Fruit fly (Drosophila melanogaster) whole organism, embryonic: Measurements from ENCODE around the gene RpS9.

Experiments used
- ATbp ChIP-seq: fragments of 200-800 bp; sonication (Bioruptor generic); optimal IDR thresholded peaks from 2 replicates; lab custom pipeline; 2017; ENCODE audit warnings: missing biosample characterization, mild to moderate bottlenecking, missing genetic modification characterization, missing genetic modification reagents
- Abd-B ChIP-seq: fragments of 200-800 bp; sonication (Bioruptor generic); optimal IDR thresholded peaks from 2 replicates; lab custom pipeline; 2018; ENCODE audit warnings: missing biosample characterization, mild to moderate bottlenecking, missing genetic modification characterization, moderate library complexity
- Blimp-1 ChIP-seq: fragments of 200-800 bp; sonication (Bioruptor generic); optimal IDR thresholded peaks from 3 replicates; lab custom pipeline; 2018; ENCODE audit warnings: missing biosample characterization, missing genetic modification characterization, mild to moderate bottlenecking, moderate library complexity, missing genetic modification reagents
- CG10366 ChIP-seq: fragments of 200-800 bp; sonication (Bioruptor generic); IDR thresholded peaks from 2 replicates; pipeline ENCODE4 v1.3.6; 2022; ENCODE audit warnings: missing biosample characterization, missing genetic modification characterization
- CG10462 ChIP-seq: fragments of 200-800 bp; sonication (Bioruptor generic); optimal IDR thresholded peaks from 2 replicates; lab custom pipeline; 2016; ENCODE audit warnings: missing biosample characterization, missing genetic modification characterization
- CG11695 ChIP-seq: fragments of 200-800 bp; sonication (Bioruptor generic); IDR thresholded peaks from 3 replicates; pipeline ENCODE4 v1.3.6; 2022; ENCODE audit warnings: missing biosample characterization, missing genetic modification characterization
- CG12071 ChIP-seq: fragments of 200-800 bp; sonication (Bioruptor generic); optimal IDR thresholded peaks from 3 replicates; lab custom pipeline; 2018; ENCODE audit warnings: missing biosample characterization, mild to moderate bottlenecking, missing genetic modification characterization
- CG12236 ChIP-seq: fragments of 200-800 bp; sonication (Bioruptor generic); optimal IDR thresholded peaks from 2 replicates; lab custom pipeline; 2016; ENCODE audit warnings: missing biosample characterization, missing genetic modification characterization
- CG14965 ChIP-seq: fragments of 200-800 bp; sonication (Bioruptor generic); optimal IDR thresholded peaks from 2 replicates; lab custom pipeline; 2016; ENCODE audit warnings: missing biosample characterization, missing genetic modification characterization, borderline replicate concordance
- CG17802 ChIP-seq: fragments of 200-800 bp; sonication (Bioruptor generic); optimal IDR thresholded peaks from 2 replicates; lab custom pipeline; 2018; ENCODE audit warnings: missing biosample characterization, mild to moderate bottlenecking, missing genetic modification characterization, moderate library complexity
- CG2116 ChIP-seq: fragments of 200-800 bp; sonication (Bioruptor generic); optimal IDR thresholded peaks from 3 replicates; lab custom pipeline; 2018; ENCODE audit warnings: missing biosample characterization, mild to moderate bottlenecking, missing genetic modification characterization
- CG31441 ChIP-seq: fragments of 200-800 bp; sonication (Bioruptor generic); IDR thresholded peaks from 2 replicates; pipeline ENCODE4 v1.3.6; 2022; ENCODE audit warnings: missing biosample characterization, missing genetic modification characterization
- CG3995 ChIP-seq: fragments of 200-800 bp; sonication (Bioruptor generic); optimal IDR thresholded peaks from 3 replicates; lab custom pipeline; 2016; ENCODE audit warnings: missing biosample characterization, missing genetic modification characterization
- CG42726 ChIP-seq: fragments of 200-800 bp; sonication (Bioruptor generic); IDR thresholded peaks from 2 replicates; pipeline ENCODE4 v1.3.6; 2022; ENCODE audit warnings: missing biosample characterization, missing genetic modification characterization; ENCODE audit not compliant: partially characterized antibody
- CG4282 ChIP-seq: fragments of 200-800 bp; sonication (Bioruptor generic); optimal IDR thresholded peaks from 2 replicates; lab custom pipeline; 2016; ENCODE audit warnings: missing biosample characterization, missing genetic modification characterization
- CG6813 ChIP-seq: fragments of 200-800 bp; sonication (Bioruptor generic); optimal IDR thresholded peaks from 2 replicates; lab custom pipeline; 2017; ENCODE audit warnings: missing biosample characterization, missing genetic modification characterization, mild to moderate bottlenecking, moderate library complexity, missing genetic modification reagents
- CG7556 ChIP-seq: fragments of 200-800 bp; sonication (Bioruptor generic); optimal IDR thresholded peaks from 2 replicates; lab custom pipeline; 2017; ENCODE audit warnings: missing biosample characterization, mild to moderate bottlenecking, missing genetic modification characterization
- CG8359 ChIP-seq: fragments of 200-800 bp; sonication (Bioruptor generic); optimal IDR thresholded peaks from 2 replicates; lab custom pipeline; 2017; ENCODE audit warnings: missing biosample characterization, mild to moderate bottlenecking, missing genetic modification characterization, borderline replicate concordance
- CG9215 ChIP-seq: fragments of 200-800 bp; sonication (Bioruptor generic); IDR thresholded peaks from 2 replicates; pipeline ENCODE4 v1.3.6; 2022; ENCODE audit warnings: missing biosample characterization, missing genetic modification characterization
- CG9437 ChIP-seq: fragments of 200-800 bp; sonication (Bioruptor generic); optimal IDR thresholded peaks from 2 replicates; lab custom pipeline; 2018; ENCODE audit warnings: missing biosample characterization, mild to moderate bottlenecking, missing genetic modification characterization
- Camta ChIP-seq: fragments of 200-800 bp; sonication (Bioruptor generic); optimal IDR thresholded peaks from 2 replicates; lab custom pipeline; 2016; ENCODE audit warnings: missing biosample characterization, missing genetic modification characterization
- Dad ChIP-seq: fragments of 200-800 bp; sonication (Bioruptor generic); optimal IDR thresholded peaks from 3 replicates; lab custom pipeline; 2016; ENCODE audit warnings: missing biosample characterization, missing genetic modification characterization
- Dbx ChIP-seq: fragments of 200-800 bp; sonication (Bioruptor generic); IDR thresholded peaks from 3 replicates; pipeline ENCODE4 v1.3.6; 2022; ENCODE audit warnings: missing biosample characterization, missing genetic modification characterization
- Dip3 ChIP-seq: fragments of 200-800 bp; sonication (Bioruptor generic); optimal IDR thresholded peaks from 3 replicates; lab custom pipeline; 2016; ENCODE audit warnings: missing biosample characterization, missing genetic modification characterization
- Dp ChIP-seq: fragments of 200-800 bp; sonication (Bioruptor generic); optimal IDR thresholded peaks from 2 replicates; lab custom pipeline; 2018; ENCODE audit warnings: missing biosample characterization, mild to moderate bottlenecking, missing genetic modification characterization, moderate library complexity
- Fer3 ChIP-seq: fragments of 200-800 bp; sonication (Bioruptor generic); optimal IDR thresholded peaks from 2 replicates; lab custom pipeline; 2018; ENCODE audit warnings: missing biosample characterization, mild to moderate bottlenecking, missing genetic modification characterization, moderate library complexity
- H2.0 ChIP-seq: fragments of 200-800 bp; sonication (Bioruptor generic); IDR thresholded peaks from 2 replicates; pipeline ENCODE4 v1.3.6; 2022; ENCODE audit warnings: missing biosample characterization, missing genetic modification characterization
- Hand ChIP-seq: fragments of 200-800 bp; sonication (Bioruptor generic); optimal IDR thresholded peaks from 2 replicates; lab custom pipeline; 2017; ENCODE audit warnings: mild to moderate bottlenecking, missing biosample characterization, missing genetic modification reagents, missing genetic modification characterization
- Kr ChIP-seq: fragments of 200-800 bp; sonication (Bioruptor generic); optimal IDR thresholded peaks from 2 replicates; lab custom pipeline; 2017; ENCODE audit warnings: missing biosample characterization, mild to moderate bottlenecking, missing genetic modification characterization
- Lhr ChIP-seq: fragments of 200-800 bp; sonication (Bioruptor generic); optimal IDR thresholded peaks from 3 replicates; lab custom pipeline; 2017; ENCODE audit warnings: mild to moderate bottlenecking, missing biosample characterization, missing genetic modification reagents, missing genetic modification characterization
- MESR4 ChIP-seq: fragments of 200-800 bp; sonication (Bioruptor generic); optimal IDR thresholded peaks from 2 replicates; lab custom pipeline; 2018; ENCODE audit warnings: missing biosample characterization, mild to moderate bottlenecking, missing genetic modification characterization, moderate library complexity
- Mad ChIP-seq: fragments of 200-800 bp; sonication (Bioruptor generic); optimal IDR thresholded peaks from 2 replicates; lab custom pipeline; 2016; ENCODE audit warnings: missing biosample characterization, missing genetic modification characterization
- Pdp1 ChIP-seq, 2 experiments: fragments of 200-800 bp; sonication (Bioruptor generic); optimal IDR thresholded peaks; 3 replicates each; lab custom pipeline; 2016; ENCODE audit warnings: missing biosample characterization in 2 of 2, missing genetic modification characterization in 2 of 2, mild to moderate bottlenecking in 1 of 2, moderate library complexity in 1 of 2
- Taf1 ChIP-seq: fragments of 200-800 bp; sonication (Bioruptor generic); IDR thresholded peaks from 2 replicates; pipeline ENCODE4 v1.3.6; 2022; ENCODE audit warnings: missing biosample characterization, missing genetic modification characterization
- Trl ChIP-seq, 3 experiments: fragments of >200 bp in 2 of 3; fragments of 200-800 bp in 1 of 3; sonication (Bioruptor generic) in 1 of 3; optimal IDR thresholded peaks; 2 replicates in 1 of 3; 3 replicates in 2 of 3; lab custom pipeline; 2016 to 2017; ENCODE audit warnings: missing biosample characterization in 1 of 3, missing genetic modification characterization in 1 of 3
- ab ChIP-seq: fragments of 200-800 bp; sonication (Bioruptor generic); optimal IDR thresholded peaks from 2 replicates; lab custom pipeline; 2016; ENCODE audit warnings: missing biosample characterization, missing genetic modification characterization
- br ChIP-seq: fragments of >200 bp; optimal IDR thresholded peaks from 2 replicates; lab custom pipeline; 2017
- gfzf ChIP-seq: fragments of 200-800 bp; sonication (Bioruptor generic); optimal IDR thresholded peaks from 2 replicates; lab custom pipeline; 2016; ENCODE audit warnings: missing biosample characterization, mild to moderate bottlenecking, missing genetic modification characterization, moderate library complexity
- gro ChIP-seq: fragments of 200-800 bp; sonication (Bioruptor generic); optimal IDR thresholded peaks from 2 replicates; lab custom pipeline; 2016; ENCODE audit warnings: missing biosample characterization, missing genetic modification characterization
- h ChIP-seq: fragments of >200 bp; optimal IDR thresholded peaks from 2 replicates; lab custom pipeline; 2017
- mirr ChIP-seq: fragments of 200-800 bp; sonication (Bioruptor generic); optimal IDR thresholded peaks from 3 replicates; lab custom pipeline; 2018; ENCODE audit warnings: missing biosample characterization, mild to moderate bottlenecking, missing genetic modification characterization
- mld ChIP-seq: fragments of 200-800 bp; sonication (Bioruptor generic); IDR thresholded peaks from 3 replicates; pipeline ENCODE4 v1.3.6; 2022; ENCODE audit warnings: missing biosample characterization, missing genetic modification characterization; ENCODE audit not compliant: partially characterized antibody
- nerfin-1 ChIP-seq: fragments of 200-800 bp; sonication (Bioruptor generic); optimal IDR thresholded peaks from 3 replicates; lab custom pipeline; 2019; ENCODE audit warnings: missing biosample characterization, mild to moderate bottlenecking, missing genetic modification characterization, moderate library complexity
- pum ChIP-seq: fragments of 200-800 bp; sonication (Bioruptor generic); optimal IDR thresholded peaks from 2 replicates; lab custom pipeline; 2016; ENCODE audit warnings: missing biosample characterization, missing genetic modification characterization
- scrt ChIP-seq: fragments of 200-800 bp; sonication (Bioruptor generic); optimal IDR thresholded peaks from 2 replicates; lab custom pipeline; 2018; ENCODE audit warnings: missing biosample characterization, mild to moderate bottlenecking, missing genetic modification characterization, moderate library complexity
- sens-2 ChIP-seq: fragments of 200-800 bp; sonication (Bioruptor generic); IDR thresholded peaks from 2 replicates; pipeline ENCODE4 v1.3.6; 2022; ENCODE audit warnings: missing biosample characterization, missing genetic modification characterization
- unc-4 ChIP-seq: fragments of 200-800 bp; sonication (Bioruptor generic); IDR thresholded peaks from 2 replicates; pipeline ENCODE4 v1.3.6; 2022; ENCODE audit warnings: missing biosample characterization, missing genetic modification characterization; ENCODE audit not compliant: partially characterized antibody
- usp ChIP-seq: fragments of >200 bp; optimal IDR thresholded peaks from 2 replicates; lab custom pipeline; 2017; ENCODE audit warnings: missing biosample characterization, missing genetic modification characterization

The RpS9 gene

dm6 chr3L:9460775-9461491 is 50.4 kb downstream of the RpS9 start, which contains the start of the genes CG3434 and CG44838 (continued):
- TF ChIP-seq CG42726 (GFP tag; lab: Robert Waterston, UW) (no peak), CG3995 (peak; percentile 29), Blimp-1 (GFP tag; lab: Kevin White, UChicago) (peak; percentile 70), CG10366 (GFP tag; lab: Robert Waterston, UW) (peak; percentile 80), nerfin-1 (tag; lab: Kevin White, UChicago) (peak; percentile 68), Dbx (GFP tag; lab: Robert Waterston, UW) (peak; percentile 77; the same call in 2 of the 3 replicates), unc-4 (GFP tag; lab: Robert Waterston, UW) (peak; percentile 45; the same call in 1 of the 2 replicates), Fer3 (tag; lab: Kevin White, UChicago) (peak; percentile 71), Dp (GFP tag; lab: Kevin White, UChicago) (peak; percentile 67), scrt (GFP tag; lab: Kevin White, UChicago) (peak; percentile 75), br (no peak), CG8359 (GFP tag; lab: Kevin White, UChicago) (no peak), ab (GFP tag; lab: Kevin White, UChicago) (peak; percentile 77), gro (peak; percentile 64), ATbp (peak; percentile 55), Mad (peak; percentile 82), h (no peak), mld (no peak), CG7556 (peak; percentile 72), Trl (optimal IDR thresholded peaks at IDR 0.05; lab: Kevin White, UChicago) (no peak), Trl (GFP tag; optimal IDR thresholded peaks at IDR 0.05; lab: Kevin White, UChicago) (peak; percentile 53), Pdp1 (GFP tag; optimal IDR thresholded peaks at IDR 0.05; lab: Kevin White, UChicago) (peak; percentile 57 to 65), mirr (GFP tag; lab: Kevin White, UChicago) (peak; percentile 44), CG2116 (GFP tag; lab: Kevin White, UChicago) (peak; percentile 88), gfzf (GFP tag; lab: Kevin White, UChicago) (peak; percentile 16), CG10462 (GFP tag; lab: Kevin White, UChicago) (peak; percentile 73), pum (peak; percentile 73), sens-2 (no peak), Abd-B (GFP tag; lab: Kevin White, UChicago) (peak; percentile 86), Taf1 (GFP tag; lab: Robert Waterston, UW) (0 out of 2 replicates have a peak, but pooled peaks have one; percentile 33), CG9437 (GFP tag; lab: Kevin White, UChicago) (peak; percentile 82), Kr (GFP tag; lab: Kevin White, UChicago) (no peak), CG12236 (peak; percentile 2), CG14965 (no peak), Dad (GFP tag; lab: Kevin White, UChicago) (peak; percentile 71), Hand (GFP tag; lab: Kevin White, UChicago) (peak; percentile 66), CG6813 (peak; percentile 7), CG9215 (peak; percentile 58), CG12071 (peak; percentile 18), H2.0 (GFP tag; lab: Robert Waterston, UW) (peak; percentile 24; the same call in 1 of the 2 replicates), Lhr (GFP tag; lab: Kevin White, UChicago) (peak; percentile 70), CG4282 (GFP tag; lab: Kevin White, UChicago) (peak; percentile 48), CG31441 (GFP tag; lab: Robert Waterston, UW) (peak; percentile 87), Camta (GFP tag; lab: Kevin White, UChicago) (peak; percentile 35), CG11695 (GFP tag; lab: Robert Waterston, UW) (peak; percentile 67; the same call in 2 of the 3 replicates), usp (GFP tag; lab: Kevin White, UChicago) (no peak), Dip3 (peak; percentile 48), CG17802 (peak; percentile 58), MESR4 (GFP tag; lab: Kevin White, UChicago) (no peak)
